Worm (Caenorhabditis elegans) whole organism, midembryonic: ENCODE measurements around the gene cdc-25.4.

Experiments used
- T22C8.4 ChIP-seq: fragments of 200-800 bp; sonication (Bioruptor generic); IDR thresholded peaks from 2 replicates; pipeline ENCODE4 v1.3.6; 2022; ENCODE audit warnings: missing genetic modification characterization, missing compliant biosample characterization
- cog-1 ChIP-seq: sonication (generic microtip); optimal IDR thresholded peaks from 2 replicates; lab custom pipeline; 2016; ENCODE audit warnings: missing genetic modification characterization, missing compliant biosample characterization
- flt-1 ChIP-seq: fragments of 200-800 bp; sonication (Bioruptor generic); IDR thresholded peaks from 2 replicates; pipeline ENCODE4 v1.3.6; 2022; ENCODE audit warnings: missing genetic modification characterization, missing compliant biosample characterization
- klf-2 ChIP-seq: fragments of 200-800 bp; sonication (Bioruptor generic); conservative IDR thresholded peaks from 2 replicates; pipeline ENCODE4 v1.3.6; 2022; ENCODE audit warnings: missing genetic modification reagents, missing genetic modification characterization, missing compliant biosample characterization
- med-1 ChIP-seq: sonication (generic microtip); optimal IDR thresholded peaks from 2 replicates; lab custom pipeline; 2017; ENCODE audit warnings: missing genetic modification characterization, mild to moderate bottlenecking, missing compliant biosample characterization, antibody characterized with exemption, missing genetic modification reagents; ENCODE audit not compliant: insufficient read depth
- ref-1 ChIP-seq: fragments of 200-800 bp; sonication (Bioruptor generic); conservative IDR thresholded peaks from 2 replicates; pipeline ENCODE4 v1.3.6; 2022; ENCODE audit warnings: missing genetic modification reagents, missing genetic modification characterization, missing compliant biosample characterization
- tab-1 ChIP-seq: fragments of 200-800 bp; sonication (Bioruptor generic); IDR thresholded peaks from 2 replicates; pipeline ENCODE4 v1.3.6; 2022; ENCODE audit warnings: missing genetic modification characterization, missing compliant biosample characterization
- ztf-23 ChIP-seq: fragments of 200-800 bp; sonication (Bioruptor generic); IDR thresholded peaks from 2 replicates; pipeline ENCODE4 v1.3.6; 2022; ENCODE audit warnings: missing genetic modification reagents, missing genetic modification characterization, missing compliant biosample characterization
- ztf-29 ChIP-seq: fragments of 200-800 bp; sonication (Bioruptor generic); IDR thresholded peaks from 2 replicates; pipeline ENCODE4 v1.3.6; 2022; ENCODE audit warnings: missing genetic modification reagents, missing genetic modification characterization, missing compliant biosample characterization

cdc-25.4 gene

DNA sequence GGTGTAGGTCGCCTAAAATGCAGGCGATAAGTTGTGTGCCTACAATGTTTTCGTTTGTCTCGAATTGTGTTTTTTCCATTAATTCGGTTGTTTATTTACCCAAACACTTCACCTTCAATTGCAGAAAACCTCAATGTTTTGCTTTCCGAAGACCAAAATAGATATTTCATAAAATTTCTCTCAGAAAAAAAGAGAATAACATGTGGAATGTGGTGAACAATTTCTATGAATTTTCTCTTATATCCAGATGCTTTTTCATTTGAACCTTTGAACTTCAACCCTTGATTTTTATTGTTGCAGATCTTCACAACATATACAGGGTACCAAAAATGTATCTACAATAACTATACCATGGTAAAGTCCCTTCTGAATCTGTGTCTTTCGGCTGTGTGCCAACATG is 17.2 kb upstream of the cdc-25.4 start, which contains the start of gene T01E8.1:
Gene T01E8.1, plus strand, starts transcription at position 301 of the 400 bp plus-strand sequence.
- no peak for TF ChIP-seq ztf-29 (GFP tag; lab: Robert Waterston, UW)
- no peak for TF ChIP-seq med-1
- TF ChIP-seq ztf-23 (GFP tag; lab: Robert Waterston, UW) = no peak
- no peak for TF ChIP-seq flt-1
- no peak for TF ChIP-seq tab-1
- no peak for TF ChIP-seq klf-2 (GFP tag; lab: Robert Waterston, UW)
- TF ChIP-seq ref-1 (GFP tag; lab: Robert Waterston, UW) = no peak
- no peak for TF ChIP-seq cog-1 (tag; lab: Kevin White, UChicago)
- no peak for TF ChIP-seq T22C8.4 (GFP tag; lab: Robert Waterston, UW)

- TF ChIP-seq T22C8.4 (GFP tag; lab: Robert Waterston, UW) (no peak), klf-2 (GFP tag; lab: Robert Waterston, UW) (no peak)
Measured at ce11 chrII:10204428-10205049, 15.3 kb upstream of the cdc-25.4 start.

- TF ChIP-seq T22C8.4 (GFP tag; lab: Robert Waterston, UW) (no peak), tab-1 (no peak), flt-1 (no peak), klf-2 (GFP tag; lab: Robert Waterston, UW) (no peak)
Measured at ce11 chrII:10203765-10204164, 14.5 kb upstream of the cdc-25.4 start.

- no peak for TF ChIP-seq cog-1 (tag; lab: Kevin White, UChicago)
Measured at ce11 chrII:10203067-10203466, 13.8 kb upstream of the cdc-25.4 start.

DNA sequence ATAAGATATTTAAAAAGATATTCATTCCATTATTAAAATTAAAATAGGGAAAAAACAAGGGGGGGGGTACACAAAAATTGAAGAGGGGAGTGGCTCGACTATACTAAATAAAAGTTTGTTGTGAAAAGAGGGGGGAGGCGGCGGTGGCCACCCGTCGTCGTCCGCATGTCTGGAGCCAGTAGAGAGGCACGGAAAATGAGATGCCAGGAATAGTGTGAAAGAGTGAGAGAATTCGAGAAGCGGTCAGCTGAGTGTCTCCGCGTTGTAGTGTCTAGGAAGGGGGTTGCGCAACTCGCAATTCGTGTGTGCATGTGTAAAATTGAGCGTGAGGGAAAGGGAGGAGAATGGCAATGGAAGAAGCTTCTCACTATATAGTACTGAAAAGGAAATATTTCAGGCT is 13.0 kb upstream of the cdc-25.4 start:
- TF ChIP-seq ztf-23 (GFP tag; lab: Robert Waterston, UW) = no peak
- peak; percentile 54 for TF ChIP-seq cog-1 (tag; lab: Kevin White, UChicago)
- TF ChIP-seq klf-2 (GFP tag; lab: Robert Waterston, UW) = 0 out of 2 replicates have a peak, but pooled peaks have one; percentile 26

DNA sequence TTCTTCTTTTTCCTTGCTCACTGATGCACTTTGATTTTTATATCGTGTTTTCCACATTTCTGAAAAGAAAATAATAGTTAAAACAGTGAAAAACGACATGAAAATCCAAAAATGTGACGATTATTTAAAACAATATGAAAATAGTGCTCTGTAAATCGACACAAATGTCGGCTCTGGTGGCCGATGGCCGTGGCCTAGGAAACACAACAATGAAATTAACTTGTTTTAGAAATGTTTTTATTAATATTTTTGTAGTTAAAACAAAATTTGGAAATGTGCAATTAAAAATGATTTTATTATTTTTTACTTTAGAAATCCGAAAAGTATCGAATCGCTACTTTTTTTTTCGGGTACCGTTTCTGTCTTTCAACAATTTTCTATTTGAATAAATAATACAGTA is 11.5 kb upstream of the cdc-25.4 start, which contains the start of gene arv-1:
Gene arv-1, minus strand, starts transcription at position 65 of the 400 bp plus-strand sequence.
- TF ChIP-seq ref-1 (GFP tag; lab: Robert Waterston, UW) (no peak), flt-1 (peak; percentile 38; the same call in 1 of the 2 replicates), med-1 (no peak), cog-1 (tag; lab: Kevin White, UChicago) (peak; percentile 18), ztf-23 (GFP tag; lab: Robert Waterston, UW) (0 out of 2 replicates have a peak, but pooled peaks have one; percentile 38)

DNA sequence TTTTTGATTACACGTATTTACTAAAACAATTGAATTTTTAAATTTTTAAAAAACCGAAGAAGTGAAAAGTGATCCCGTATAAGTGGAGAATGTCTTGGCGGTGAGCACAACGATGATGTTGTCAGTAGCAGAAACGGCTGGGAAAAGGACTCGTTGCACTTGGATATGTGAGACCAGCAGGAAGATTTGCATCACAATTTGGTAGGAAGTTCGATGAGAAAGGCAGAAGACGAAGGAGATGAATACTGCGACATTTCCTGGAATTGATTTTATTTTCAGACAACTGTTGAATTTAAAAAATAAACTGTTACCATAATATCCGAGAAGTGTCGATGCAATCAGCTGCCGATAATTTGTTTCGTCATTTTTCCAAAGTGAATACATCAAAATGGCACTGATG is 10.6 kb upstream of the cdc-25.4 start, which contains the start of gene R05H5.4:
Gene R05H5.4, minus strand, starts transcription at position 101 of the 400 bp plus-strand sequence.
- TF ChIP-seq klf-2 (GFP tag; lab: Robert Waterston, UW) (no peak), tab-1 (no peak), med-1 (no peak), flt-1 (no peak), ztf-23 (GFP tag; lab: Robert Waterston, UW) (no peak), ref-1 (GFP tag; lab: Robert Waterston, UW) (no peak), ztf-29 (GFP tag; lab: Robert Waterston, UW) (no peak), T22C8.4 (GFP tag; lab: Robert Waterston, UW) (no peak), cog-1 (tag; lab: Kevin White, UChicago) (no peak)

DNA sequence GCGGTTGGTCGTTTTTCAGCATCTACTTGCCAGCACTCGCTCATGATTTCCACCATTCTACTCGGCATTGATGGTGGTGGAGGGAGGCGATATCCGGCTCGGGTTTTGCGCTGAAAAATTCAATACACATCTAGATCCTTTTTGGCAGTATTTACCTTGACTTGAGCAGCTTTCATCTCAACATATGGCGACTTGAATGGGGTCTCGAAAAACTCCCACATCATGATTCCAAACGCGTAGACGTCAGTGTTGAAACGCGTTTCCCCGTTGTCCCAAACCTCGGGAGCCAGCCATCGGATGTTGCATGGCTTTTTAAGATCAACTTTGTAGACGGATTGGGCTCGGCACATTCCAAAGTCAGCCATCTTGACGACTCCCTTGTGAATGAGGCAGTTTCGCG is 9.2 kb upstream of the cdc-25.4 start:
- TF ChIP-seq tab-1 (no peak), cog-1 (tag; lab: Kevin White, UChicago) (no peak), ztf-29 (GFP tag; lab: Robert Waterston, UW) (no peak), med-1 (no peak), klf-2 (GFP tag; lab: Robert Waterston, UW) (no peak), flt-1 (no peak)

DNA sequence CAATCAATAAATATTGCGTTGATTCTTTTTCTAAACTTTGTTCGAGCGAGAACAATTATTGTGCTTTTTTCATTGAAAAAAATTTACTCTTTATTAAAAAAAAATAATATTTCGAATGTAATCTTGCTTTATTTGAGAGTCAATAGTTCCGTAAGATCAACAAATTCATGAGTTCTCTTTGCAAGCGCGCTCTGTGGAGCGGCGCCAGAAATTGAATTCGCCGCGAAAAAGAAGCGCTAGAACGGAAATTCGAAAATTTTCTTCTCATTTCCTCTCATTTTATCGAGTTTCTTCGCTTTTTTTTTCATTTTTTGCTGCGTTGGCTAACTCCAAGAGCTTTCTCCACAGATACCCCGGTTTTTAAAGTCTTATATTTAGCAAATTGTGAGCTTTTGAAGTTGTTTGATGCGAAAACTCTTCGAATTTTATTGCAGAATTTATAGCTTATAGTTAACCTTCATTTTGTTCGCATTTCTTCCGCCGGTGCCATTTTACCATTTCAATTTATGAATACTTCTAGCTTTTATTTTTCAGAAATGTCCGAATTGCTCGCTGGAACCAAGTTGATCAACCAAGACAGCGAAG is 7.9 kb upstream of the cdc-25.4 start, which contains the start of gene R05H5.3:
Gene R05H5.3, plus strand, starts transcription at position 535 of the 585 bp plus-strand sequence.
- TF ChIP-seq T22C8.4 (GFP tag; lab: Robert Waterston, UW) = no peak
- TF ChIP-seq ztf-29 (GFP tag; lab: Robert Waterston, UW) = no peak

ce11 chrII:10194605-10195004 is 5.3 kb upstream of the cdc-25.4 start, which contains the start of gene srb-6:
TSS of gene srb-6 (plus strand) at chrII:10194905.
- TF ChIP-seq tab-1 (no peak), ztf-29 (GFP tag; lab: Robert Waterston, UW) (no peak), ztf-23 (GFP tag; lab: Robert Waterston, UW) (no peak), klf-2 (GFP tag; lab: Robert Waterston, UW) (no peak), T22C8.4 (GFP tag; lab: Robert Waterston, UW) (no peak), med-1 (no peak), flt-1 (no peak), cog-1 (tag; lab: Kevin White, UChicago) (no peak), ref-1 (GFP tag; lab: Robert Waterston, UW) (no peak)

DNA sequence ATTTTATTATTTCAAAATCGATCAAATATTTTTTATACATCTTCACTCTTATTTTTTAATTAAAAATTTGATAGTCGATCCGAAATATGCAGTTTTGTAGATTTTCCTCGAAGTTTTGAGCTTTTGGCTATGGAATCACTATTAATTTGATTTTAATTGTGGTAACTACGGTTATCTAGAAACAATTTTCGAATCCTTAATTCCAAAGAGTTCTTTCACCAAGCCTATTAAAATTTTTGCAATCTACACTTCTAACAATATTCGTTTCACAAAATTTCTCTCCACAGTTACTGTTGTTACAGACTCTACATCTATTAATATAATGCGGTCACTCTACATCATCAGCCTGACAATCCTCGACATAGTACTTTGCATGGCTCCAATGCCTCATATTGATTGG is 2.9 kb upstream of the cdc-25.4 start, which contains the start of gene R05H5.7:
Gene R05H5.7, plus strand, starts transcription at position 301 of the 400 bp plus-strand sequence.
- no peak for TF ChIP-seq T22C8.4 (GFP tag; lab: Robert Waterston, UW)
- no peak for TF ChIP-seq ztf-29 (GFP tag; lab: Robert Waterston, UW)
- no peak for TF ChIP-seq klf-2 (GFP tag; lab: Robert Waterston, UW)
- no peak for TF ChIP-seq tab-1
- TF ChIP-seq ref-1 (GFP tag; lab: Robert Waterston, UW) = no peak
- no peak for TF ChIP-seq med-1
- no peak for TF ChIP-seq cog-1 (tag; lab: Kevin White, UChicago)
- no peak for TF ChIP-seq flt-1
- no peak for TF ChIP-seq ztf-23 (GFP tag; lab: Robert Waterston, UW)
